Worm (Caenorhabditis elegans) whole organism, L4 larva: ENCODE measurements around the gene K11H3.2.

Experiments
- D1046.2 ChIP-seq: fragments of 200-800 bp; sonication (Bioruptor generic); IDR thresholded peaks from 2 replicates; pipeline ENCODE4 v1.3.6; 2022; ENCODE audit warnings: missing genetic modification characterization, missing compliant biosample characterization
- F10B5.3 ChIP-seq: sonication (generic microtip); optimal IDR thresholded peaks from 2 replicates; lab custom pipeline; 2016; ENCODE audit warnings: mild to moderate bottlenecking, missing genetic modification characterization, missing compliant biosample characterization
- R02D3.7 ChIP-seq: fragments of 150-350 bp; sonication (generic microtip); optimal IDR thresholded peaks from 3 replicates; lab custom pipeline; 2014; ENCODE audit warnings: missing biosample characterization, missing genetic modification characterization
- Y75B8A.6 ChIP-seq: fragments of 200-800 bp; sonication (Bioruptor generic); IDR thresholded peaks from 2 replicates; pipeline ENCODE4 v1.3.6; 2022; ENCODE audit warnings: missing genetic modification reagents, missing genetic modification characterization, missing compliant biosample characterization
- aha-1 ChIP-seq: fragments of 150-350 bp; peaks from one replicate; lab custom pipeline; 2014; ENCODE audit warnings: missing biosample characterization, missing genetic modification characterization
- aly-2 ChIP-seq: sonication (generic microtip); optimal IDR thresholded peaks from 2 replicates; lab custom pipeline; 2018; ENCODE audit warnings: missing biosample characterization, missing genetic modification characterization
- attf-4 ChIP-seq: sonication (generic microtip); optimal IDR thresholded peaks from 3 replicates; lab custom pipeline; 2017; ENCODE audit warnings: missing biosample characterization, missing genetic modification characterization
- ceh-20 ChIP-seq: fragments of 200-800 bp; sonication (Bioruptor generic); IDR thresholded peaks from 2 replicates; pipeline ENCODE4 v1.3.6; 2022; ENCODE audit warnings: missing genetic modification reagents, missing genetic modification characterization, missing compliant biosample characterization
- ceh-32 ChIP-seq: sonication (generic microtip); optimal IDR thresholded peaks from 2 replicates; lab custom pipeline; 2016; ENCODE audit warnings: mild to moderate bottlenecking, missing genetic modification characterization, missing compliant biosample characterization; ENCODE audit not compliant: poor library complexity
- daf-12 ChIP-seq: fragments of 150-350 bp; optimal IDR thresholded peaks from 2 replicates; lab custom pipeline; 2014; ENCODE audit warnings: missing biosample characterization, missing genetic modification reagents, missing genetic modification characterization
- daf-19 ChIP-seq: fragments of 200-800 bp; sonication (Bioruptor generic); conservative IDR thresholded peaks from 2 replicates; pipeline ENCODE4 v1.3.6; 2022; ENCODE audit warnings: missing genetic modification characterization, missing compliant biosample characterization
- daf-8 ChIP-seq: fragments of 200-800 bp; sonication (Bioruptor generic); IDR thresholded peaks from 2 replicates; pipeline ENCODE4 v1.3.6; 2022; ENCODE audit warnings: missing genetic modification characterization, missing compliant biosample characterization
- dmd-6 ChIP-seq: fragments of 200-800 bp; sonication (Bioruptor generic); IDR thresholded peaks from 2 replicates; pipeline ENCODE4 v1.3.6; 2022; ENCODE audit warnings: missing genetic modification reagents, missing genetic modification characterization, missing compliant biosample characterization
- dmd-8 ChIP-seq: fragments of 200-800 bp; sonication (Bioruptor generic); IDR thresholded peaks from 2 replicates; pipeline ENCODE4 v1.3.6; 2022; ENCODE audit warnings: missing genetic modification characterization, missing compliant biosample characterization
- dmd-9 ChIP-seq: fragments of 200-800 bp; sonication (Bioruptor generic); IDR thresholded peaks from 2 replicates; pipeline ENCODE4 v1.3.6; 2022; ENCODE audit warnings: missing genetic modification reagents, missing genetic modification characterization, missing compliant biosample characterization
- dve-1 ChIP-seq: sonication (generic microtip); optimal IDR thresholded peaks from 2 replicates; lab custom pipeline; 2017; ENCODE audit warnings: antibody characterized with exemption, mild to moderate bottlenecking, missing genetic modification characterization, missing compliant biosample characterization; ENCODE audit not compliant: insufficient read depth
- egl-43 ChIP-seq: fragments of 200-800 bp; sonication (Bioruptor generic); IDR thresholded peaks from 2 replicates; pipeline ENCODE4 v1.3.6; 2022; ENCODE audit warnings: missing genetic modification reagents, missing genetic modification characterization, missing compliant biosample characterization
- fos-1 ChIP-seq: fragments of 150-350 bp; optimal IDR thresholded peaks from 2 replicates; lab custom pipeline; 2014; ENCODE audit warnings: missing biosample characterization, missing genetic modification characterization
- hif-1 ChIP-seq, 2 experiments: sonication (generic microtip); optimal IDR thresholded peaks; 2 replicates each; lab custom pipeline; 2016 to 2017; ENCODE audit warnings: missing compliant biosample characterization in 2 of 2, missing genetic modification characterization in 2 of 2, missing genetic modification reagents in 2 of 2, missing genotype in 2 of 2, mild to moderate bottlenecking in 1 of 2
- hlh-11 ChIP-seq: fragments of 200-800 bp; sonication (Bioruptor generic); optimal IDR thresholded peaks from 2 replicates; lab custom pipeline; 2018; ENCODE audit warnings: mild to moderate bottlenecking, missing genetic modification characterization, missing compliant biosample characterization
- hlh-30 ChIP-seq: sonication (generic microtip); optimal IDR thresholded peaks from 2 replicates; lab custom pipeline; 2017; ENCODE audit warnings: antibody characterized with exemption, mild to moderate bottlenecking, missing genetic modification characterization, missing compliant biosample characterization; ENCODE audit not compliant: insufficient read depth
- hmg-1.1 ChIP-seq: fragments of 200-800 bp; sonication (Bioruptor generic); IDR thresholded peaks from 2 replicates; pipeline ENCODE4 v1.3.6; 2022; ENCODE audit warnings: missing genetic modification reagents, missing genetic modification characterization, missing compliant biosample characterization
- lim-7 ChIP-seq: fragments of 200-800 bp; sonication (Bioruptor generic); IDR thresholded peaks from 2 replicates; pipeline ENCODE4 v1.3.6; 2022; ENCODE audit warnings: missing genetic modification characterization, missing compliant biosample characterization
- lin-29 ChIP-seq: fragments of 200-800 bp; sonication (Bioruptor generic); IDR thresholded peaks from 2 replicates; pipeline ENCODE4 v1.3.6; 2022; ENCODE audit warnings: missing genetic modification reagents, missing genetic modification characterization, missing compliant biosample characterization
- lir-3 ChIP-seq: sonication (generic microtip); optimal IDR thresholded peaks from 2 replicates; lab custom pipeline; 2016; ENCODE audit warnings: mild to moderate bottlenecking, missing genetic modification characterization, missing compliant biosample characterization
- lsy-2 ChIP-seq, 2 experiments: fragments of 150-350 bp in 1 of 2; sonication (generic microtip) in 1 of 2; optimal IDR thresholded peaks; 2 replicates each; lab custom pipeline; 2014 to 2017; ENCODE audit warnings: missing biosample characterization in 2 of 2, missing genetic modification characterization in 2 of 2
- madf-5 ChIP-seq, 2 experiments: fragments of 200-800 bp; sonication (Bioruptor generic); IDR thresholded peaks; 2 replicates each; pipeline ENCODE4 v1.3.6; 2022; ENCODE audit warnings: missing compliant biosample characterization in 2 of 2, missing genetic modification characterization in 2 of 2
- madf-9 ChIP-seq: fragments of 200-800 bp; sonication (Bioruptor generic); conservative IDR thresholded peaks from 2 replicates; pipeline ENCODE4 v1.3.6; 2022; ENCODE audit warnings: missing genetic modification reagents, missing genetic modification characterization, missing compliant biosample characterization
- mdl-1 ChIP-seq, 2 experiments: fragments of 150-350 bp in 1 of 2; sonication (generic microtip) in 1 of 2; optimal IDR thresholded peaks; 2 replicates each; lab custom pipeline; 2014 to 2017; ENCODE audit warnings: missing biosample characterization in 2 of 2, missing genetic modification characterization in 2 of 2
- mdt-29 ChIP-seq: fragments of 200-800 bp; sonication (Bioruptor generic); IDR thresholded peaks from 2 replicates; pipeline ENCODE4 v1.3.6; 2022; ENCODE audit warnings: missing genetic modification reagents, missing genetic modification characterization, missing compliant biosample characterization
- mep-1 ChIP-seq: fragments of 150-350 bp; sonication (generic microtip); optimal IDR thresholded peaks from 3 replicates; lab custom pipeline; 2014; ENCODE audit warnings: missing biosample characterization, missing genetic modification characterization
- mes-2 ChIP-seq: sonication (generic microtip); optimal IDR thresholded peaks from 2 replicates; lab custom pipeline; 2016; ENCODE audit warnings: missing genotype, mild to moderate bottlenecking, missing genetic modification characterization, missing compliant biosample characterization; ENCODE audit not compliant: poor library complexity, severe bottlenecking
- mxl-3 ChIP-seq: fragments of 200-800 bp; sonication (Bioruptor generic); optimal IDR thresholded peaks from 2 replicates; lab custom pipeline; 2018; ENCODE audit warnings: mild to moderate bottlenecking, missing genetic modification characterization, missing compliant biosample characterization
- nhr-10 ChIP-seq: fragments of 150-350 bp; optimal IDR thresholded peaks from 2 replicates; lab custom pipeline; 2014; ENCODE audit warnings: missing biosample characterization, missing genetic modification characterization
- nhr-102 ChIP-seq: sonication (generic microtip); optimal IDR thresholded peaks from 2 replicates; lab custom pipeline; 2016; ENCODE audit warnings: mild to moderate bottlenecking, missing genetic modification characterization, moderate library complexity, missing compliant biosample characterization
- nhr-11 ChIP-seq: fragments of 150-350 bp; optimal IDR thresholded peaks from 2 replicates; lab custom pipeline; 2014; ENCODE audit warnings: missing biosample characterization, missing genetic modification characterization
- nhr-111 ChIP-seq: fragments of 200-800 bp; sonication (Bioruptor generic); optimal IDR thresholded peaks from 2 replicates; lab custom pipeline; 2018; ENCODE audit warnings: mild to moderate bottlenecking, missing genetic modification characterization, missing compliant biosample characterization
- nhr-237 ChIP-seq: sonication (generic microtip); optimal IDR thresholded peaks from 2 replicates; lab custom pipeline; 2017; ENCODE audit warnings: missing biosample characterization, missing genetic modification characterization
- nhr-28 ChIP-seq: fragments of 150-350 bp; optimal IDR thresholded peaks from 2 replicates; lab custom pipeline; 2014; ENCODE audit warnings: missing biosample characterization, missing genetic modification characterization
- nhr-42 ChIP-seq: fragments of 200-800 bp; sonication (Bioruptor generic); IDR thresholded peaks from 2 replicates; pipeline ENCODE4 v1.3.6; 2022; ENCODE audit warnings: missing genetic modification characterization, missing compliant biosample characterization
- nhr-6 ChIP-seq: fragments of 150-350 bp; optimal IDR thresholded peaks from 2 replicates; lab custom pipeline; 2014; ENCODE audit warnings: missing biosample characterization, missing genetic modification characterization
- nhr-76 ChIP-seq: fragments of 150-350 bp; optimal IDR thresholded peaks from 2 replicates; lab custom pipeline; 2014; ENCODE audit warnings: missing biosample characterization, missing genetic modification characterization
- sdz-12 ChIP-seq: fragments of 200-800 bp; sonication (Bioruptor generic); optimal IDR thresholded peaks from 2 replicates; lab custom pipeline; 2018; ENCODE audit warnings: mild to moderate bottlenecking, missing genetic modification characterization, missing compliant biosample characterization
- skn-1 ChIP-seq: fragments of 150-350 bp; optimal IDR thresholded peaks from 2 replicates; lab custom pipeline; 2014; ENCODE audit warnings: missing biosample characterization, missing genetic modification characterization
- spr-1 ChIP-seq: sonication (generic microtip); optimal IDR thresholded peaks from 2 replicates; lab custom pipeline; 2016; ENCODE audit warnings: mild to moderate bottlenecking, missing genetic modification characterization, missing compliant biosample characterization
- spr-3 ChIP-seq: fragments of 200-800 bp; sonication (Bioruptor generic); optimal IDR thresholded peaks from 2 replicates; lab custom pipeline; 2018; ENCODE audit warnings: mild to moderate bottlenecking, missing genetic modification characterization, missing compliant biosample characterization
- tag-97 ChIP-seq: fragments of 200-800 bp; sonication (Bioruptor generic); IDR thresholded peaks from 2 replicates; pipeline ENCODE4 v1.3.6; 2022; ENCODE audit warnings: missing genetic modification characterization, missing compliant biosample characterization
- tra-1 ChIP-seq: fragments of 200-800 bp; sonication (Bioruptor generic); IDR thresholded peaks from 2 replicates; pipeline ENCODE4 v1.3.6; 2022; ENCODE audit warnings: missing genetic modification reagents, missing genetic modification characterization, missing compliant biosample characterization
- unc-62 ChIP-seq, 3 experiments: fragments of 150-350 bp in 1 of 3; sonication (generic microtip); optimal IDR thresholded peaks in 2 of 3; peaks in 1 of 3; 1 replicate in 1 of 3; 2 replicates in 2 of 3; lab custom pipeline; 2014 to 2017; ENCODE audit warnings: missing biosample characterization in 3 of 3, missing genetic modification characterization in 3 of 3, missing genetic modification reagents in 3 of 3, missing genotype in 1 of 3
- zip-11 ChIP-seq: fragments of 200-800 bp; sonication (Bioruptor generic); IDR thresholded peaks from 2 replicates; pipeline ENCODE4 v1.3.6; 2022; ENCODE audit warnings: missing genetic modification characterization, missing compliant biosample characterization
- ztf-11 ChIP-seq: fragments of 150-350 bp; optimal IDR thresholded peaks from 2 replicates; lab custom pipeline; 2014; ENCODE audit warnings: missing biosample characterization, missing genetic modification characterization
- ztf-7 ChIP-seq: fragments of 150-350 bp; optimal IDR thresholded peaks from 2 replicates; lab custom pipeline; 2014; ENCODE audit warnings: missing biosample characterization, missing genetic modification characterization

The K11H3.2 gene

DNA sequence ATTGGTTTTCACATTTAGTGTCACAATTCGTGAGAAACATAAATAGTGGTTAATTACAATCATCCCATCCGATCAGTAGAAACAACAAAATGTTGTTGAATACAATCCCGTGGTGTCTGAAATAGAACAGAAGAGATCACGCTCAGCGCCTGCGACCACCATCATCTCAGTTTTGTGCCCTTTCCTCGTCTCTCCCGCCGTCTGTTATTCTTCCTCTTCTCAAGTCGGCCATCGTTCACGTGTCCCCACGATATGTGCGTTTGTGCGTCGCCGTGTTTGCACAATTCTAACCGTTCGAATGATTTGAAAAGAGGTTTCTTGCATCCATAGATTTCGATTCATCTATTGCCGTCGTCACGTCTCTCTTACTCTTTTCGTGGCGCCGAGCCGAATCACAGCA, 27.4 kb upstream of the K11H3.2 start, which contains the start of gene panl-3 (continued):
- no peak for TF ChIP-seq attf-4 (tag; lab: Kevin White, UChicago)
- no peak for TF ChIP-seq sdz-12
- no peak for TF ChIP-seq nhr-237 (tag; lab: Kevin White, UChicago)
- no peak for TF ChIP-seq Y75B8A.6 (GFP tag; lab: Robert Waterston, UW)
- no peak for TF ChIP-seq spr-1 (tag; lab: Kevin White, UChicago)
- TF ChIP-seq D1046.2 (GFP tag; lab: Robert Waterston, UW), result no peak
- no peak for TF ChIP-seq skn-1
- TF ChIP-seq ztf-11 (tag; lab: Kevin White, UChicago), result no peak
- no peak for TF ChIP-seq daf-8 (GFP tag; lab: Robert Waterston, UW)
- peak; percentile 10 to 74 for TF ChIP-seq lsy-2 (tag; optimal IDR thresholded peaks at IDR 0.05; lab: Kevin White, UChicago)
- TF ChIP-seq madf-5 (GFP tag; IDR thresholded peaks at IDR 0.05; lab: Robert Waterston, UW), result no peak
- TF ChIP-seq nhr-6 (tag; lab: Kevin White, UChicago), result peak; percentile 38
- no peak for TF ChIP-seq nhr-102 (tag; lab: Kevin White, UChicago)
- TF ChIP-seq aly-2 (tag; lab: Kevin White, UChicago), result no peak
- no peak for TF ChIP-seq F10B5.3 (tag; lab: Kevin White, UChicago)
- TF ChIP-seq hmg-1.1 (GFP tag; lab: Robert Waterston, UW), result peak; percentile 80
- no peak for TF ChIP-seq tra-1 (GFP tag; lab: Robert Waterston, UW)
- peak; percentile 33; the same call in 1 of the 2 replicates for TF ChIP-seq ceh-20
- peak in 1 of 2 experiments; percentile 32 for TF ChIP-seq hif-1 (tag; optimal IDR thresholded peaks at IDR 0.05; lab: Kevin White, UChicago)
- no peak for TF ChIP-seq unc-62 (GFP tag; optimal IDR thresholded peaks at IDR 0.05 in 1 of 2; lab: Kevin White, UChicago)
- no peak for TF ChIP-seq unc-62 (tag; optimal IDR thresholded peaks at IDR 0.05; lab: Kevin White, UChicago)
- no peak for TF ChIP-seq R02D3.7
- no peak for TF ChIP-seq nhr-11 (tag; lab: Kevin White, UChicago)
- TF ChIP-seq mxl-3, result peak; percentile 89
- TF ChIP-seq fos-1 (tag; lab: Kevin White, UChicago), result no peak
- no peak; the same call in 1 of the 2 replicates for TF ChIP-seq egl-43 (GFP tag; lab: Robert Waterston, UW)
- TF ChIP-seq tag-97 (GFP tag; lab: Robert Waterston, UW), result no peak
- TF ChIP-seq ztf-7, result peak; percentile 28
- TF ChIP-seq nhr-10 (tag; lab: Kevin White, UChicago), result no peak
- TF ChIP-seq hlh-30, result peak; percentile 99
- no peak for TF ChIP-seq lim-7 (GFP tag; lab: Robert Waterston, UW)
- TF ChIP-seq mes-2 (tag; lab: Kevin White, UChicago), result peak; percentile 84
- TF ChIP-seq dmd-9 (GFP tag; lab: Robert Waterston, UW), result no peak
- no peak for TF ChIP-seq zip-11 (GFP tag; lab: Robert Waterston, UW)
- TF ChIP-seq dve-1, result peak; percentile 58
- peak; percentile 63 for TF ChIP-seq mep-1 (tag; lab: Kevin White, UChicago)
- no peak for TF ChIP-seq mdt-29
- no peak for TF ChIP-seq lin-29 (GFP tag; lab: Robert Waterston, UW)
- TF ChIP-seq dmd-8, result no peak
- TF ChIP-seq aha-1 (tag; lab: Kevin White, UChicago), result peak; percentile 67
- TF ChIP-seq ceh-32 (tag; lab: Kevin White, UChicago), result no peak
- peak; percentile 32 for TF ChIP-seq nhr-28 (tag; lab: Kevin White, UChicago)
- TF ChIP-seq madf-9 (GFP tag; lab: Robert Waterston, UW), result no peak
- TF ChIP-seq dmd-6 (GFP tag; lab: Robert Waterston, UW), result peak; percentile 43
- no peak for TF ChIP-seq nhr-76
- TF ChIP-seq daf-12 (tag; lab: Kevin White, UChicago), result no peak
- TF ChIP-seq hlh-11 (tag; lab: Kevin White, UChicago), result peak; percentile 78
- no peak for TF ChIP-seq daf-19 (GFP tag; lab: Robert Waterston, UW)
- peak; percentile 67 to 95 for TF ChIP-seq mdl-1 (tag; optimal IDR thresholded peaks at IDR 0.05; lab: Kevin White, UChicago)
- TF ChIP-seq nhr-111 (GFP tag; lab: Kevin White, UChicago), result no peak
- no peak for TF ChIP-seq spr-3 (GFP tag; lab: Kevin White, UChicago)
- no peak for TF ChIP-seq nhr-42 (GFP tag; lab: Robert Waterston, UW)
- TF ChIP-seq lir-3, result no peak
